Worm (Caenorhabditis elegans) whole organism, late embryonic: ENCODE data around the gene Y49G5B.1.

Source experiments
- ceh-31 ChIP-seq: sonication (generic microtip); optimal IDR thresholded peaks from 2 replicates; lab custom pipeline; 2016; ENCODE audit warnings: missing genetic modification characterization, missing compliant biosample characterization
- che-1 ChIP-seq: sonication (generic microtip); optimal IDR thresholded peaks from 2 replicates; lab custom pipeline; 2016; ENCODE audit warnings: mild to moderate bottlenecking, missing genetic modification characterization, missing compliant biosample characterization

DNA sequence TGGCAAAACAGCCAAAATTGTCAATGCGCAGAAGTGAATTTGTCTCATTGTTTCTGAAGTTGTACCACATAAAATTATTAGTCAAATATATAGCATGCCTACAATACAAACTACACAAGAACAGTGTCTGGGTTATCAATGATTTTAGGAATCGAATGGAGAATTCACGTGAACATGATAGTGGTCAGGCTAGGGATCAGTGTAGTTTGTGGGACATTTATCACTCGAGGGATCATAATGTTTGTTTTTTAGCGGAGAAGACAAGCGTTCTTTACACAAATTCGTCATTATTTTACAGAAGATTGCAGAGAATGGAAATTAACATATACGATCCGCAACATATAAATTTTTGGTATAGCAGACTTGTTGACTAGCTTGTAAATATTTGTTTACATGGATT, 46.0 kb upstream of the Y49G5B.1 start, which contains the start of gene ugt-51:
- no peak for TF ChIP-seq che-1 (tag; lab: Kevin White, UChicago)
- TF ChIP-seq ceh-31 (tag; lab: Kevin White, UChicago): no peak
